Worm (Caenorhabditis elegans) whole organism, L3 larva: ENCODE data around the gene tir-1.
"Not testable (repeated sequence)": the region's sequence is repeated elsewhere in the genome, so short reads cannot be mapped to it uniquely, and the experiment has no call there.

Experiments
- jun-1 ChIP-seq: fragments of 150-350 bp; optimal IDR thresholded peaks from 2 replicates; lab custom pipeline; 2014; ENCODE audit warnings: missing biosample characterization, missing genetic modification reagents, missing genetic modification characterization
- mdl-1 ChIP-seq: fragments of 150-350 bp; optimal IDR thresholded peaks from 2 replicates; lab custom pipeline; 2014; ENCODE audit warnings: missing biosample characterization, missing genetic modification characterization
- tbx-2 ChIP-seq: sonication (generic microtip); optimal IDR thresholded peaks from 2 replicates; lab custom pipeline; 2016; ENCODE audit warnings: mild to moderate bottlenecking, missing genetic modification characterization, missing compliant biosample characterization

- TF ChIP-seq jun-1, mdl-1, tbx-2 (tag; lab: Kevin White, UChicago): not testable (repeated sequence)
These were observed 49.3 kb downstream of the tir-1 start, which contains the start of gene cyp-25A4 for ce11 chrIII:3852030-3852579.
